Fruit fly (Drosophila melanogaster): Measurements from ENCODE around the gene CG15172.

The CG15172 gene

dm6 chr2L:19021278-19022220 lies 668 bp upstream of the CG15172 start (continued):
- TF ChIP-seq ftz-f1 (GFP tag; optimal IDR thresholded peaks at IDR 0.05) (no peak), BEAF-32 (GFP tag; optimal IDR thresholded peaks at IDR 0.05) (no peak), Mad (GFP tag; optimal IDR thresholded peaks at IDR 0.05) (peak; percentile 25), dmrt11E (tag; optimal IDR thresholded peaks at IDR 0.05) (peak; percentile 55), sob (GFP tag; IDR thresholded peaks at IDR 0.05) (peak; percentile 78), croc (GFP tag; conservative IDR thresholded peaks at IDR 0.05) (peak; percentile 59; the same call in 2 of the 3 replicates), pnt (GFP tag; optimal IDR thresholded peaks at IDR 0.05) (peak; percentile 5), PHDP (tag; optimal IDR thresholded peaks at IDR 0.05) (peak; percentile 85), unc-4 (GFP tag; IDR thresholded peaks at IDR 0.05; ENCODE audit: partially characterized antibody) (no peak), CG4730 (GFP tag; IDR thresholded peaks at IDR 0.05) (0 out of 2 replicates have a peak, but pooled peaks have one; percentile 6), Dp (GFP tag; optimal IDR thresholded peaks at IDR 0.05) (no peak), chif (GFP tag; optimal IDR thresholded peaks at IDR 0.05) (peak; percentile 1 to 50), CG1529 (GFP tag; optimal IDR thresholded peaks at IDR 0.05) (peak; percentile 85), unpg (GFP tag; optimal IDR thresholded peaks at IDR 0.05) (peak; percentile 78), bowl (GFP tag; IDR thresholded peaks at IDR 0.05) (no peak), CG4617 (GFP tag; optimal IDR thresholded peaks at IDR 0.05; ENCODE audit: borderline replicate concordance) (no peak), HLHmδ (GFP tag; optimal IDR thresholded peaks at IDR 0.05) (no peak), CG12155 (GFP tag; optimal IDR thresholded peaks at IDR 0.05) (peak; percentile 59), CG17359 (tag; optimal IDR thresholded peaks at IDR 0.05) (peak; percentile 72), CG11247 (GFP tag; IDR thresholded peaks at IDR 0.05) (peak; percentile 66), amos (GFP tag; IDR thresholded peaks at IDR 0.05; ENCODE audit: partially characterized antibody) (0 out of 2 replicates have a peak, but pooled peaks have one; percentile 23), CG2129 (GFP tag; IDR thresholded peaks at IDR 0.05; ENCODE audit: partially characterized antibody) (no peak), trh (GFP tag; optimal IDR thresholded peaks at IDR 0.05) (no peak), CG6175 (GFP tag; IDR thresholded peaks at IDR 0.05) (no peak), E2f2 (GFP tag; IDR thresholded peaks at IDR 0.05) (peak; percentile 63; the same call in 1 of the 2 replicates), CG2712 (tag; optimal IDR thresholded peaks at IDR 0.05) (peak; percentile 82), salm (tag; optimal IDR thresholded peaks at IDR 0.05) (peak; percentile 57), scrt (GFP tag; optimal IDR thresholded peaks at IDR 0.05) (peak; percentile 72), ash1 (GFP tag; optimal IDR thresholded peaks at IDR 0.05) (no peak), Taf1 (GFP tag; IDR thresholded peaks at IDR 0.05) (peak; percentile 27; the same call in 1 of the 2 replicates), MBD-R2 (GFP tag; IDR thresholded peaks at IDR 0.05) (0 out of 2 replicates have a peak, but pooled peaks have one; percentile 24), CG10267 (tag; optimal IDR thresholded peaks at IDR 0.05) (peak; percentile 68), crol (GFP tag; IDR thresholded peaks at IDR 0.05) (peak; percentile 91), CG2678 (tag; optimal IDR thresholded peaks at IDR 0.05) (peak; percentile 90), nau (GFP tag; optimal IDR thresholded peaks at IDR 0.05) (peak; percentile 67), onecut (GFP tag; IDR thresholded peaks at IDR 0.05) (peak; percentile 55), CG1024 (GFP tag; IDR thresholded peaks at IDR 0.05) (no peak), kay (GFP tag; optimal IDR thresholded peaks at IDR 0.05) (peak; percentile 6), danr (GFP tag; IDR thresholded peaks at IDR 0.05) (peak; percentile 51; the same call in 1 of the 2 replicates), CoRest (tag; optimal IDR thresholded peaks at IDR 0.05) (peak; percentile 89), Doc2 (GFP tag; IDR thresholded peaks at IDR 0.05) (no peak), CG15269 (tag; optimal IDR thresholded peaks at IDR 0.05) (peak; percentile 87), CG9876 (GFP tag; optimal IDR thresholded peaks at IDR 0.05) (no peak), aop (GFP tag; IDR thresholded peaks at IDR 0.05) (no peak), pan (optimal IDR thresholded peaks at IDR 0.05) (no peak), pan (GFP tag; optimal IDR thresholded peaks at IDR 0.05 in 1 of 2, IDR thresholded peaks at IDR 0.05 in 1 of 2) (peak in 1 of 2 experiments; percentile 66), CG1603 (tag; optimal IDR thresholded peaks at IDR 0.05) (peak; percentile 53), CG12942 (GFP tag; optimal IDR thresholded peaks at IDR 0.05) (peak; percentile 56)
